Fruit fly (Drosophila melanogaster) whole organism, embryonic: Measurements from ENCODE around the gene Nxf3.

ENCODE experiments used
- Atf3 ChIP-seq: fragments of 200-800 bp; sonication (Bioruptor generic); optimal IDR thresholded peaks from 3 replicates; lab custom pipeline; 2016; ENCODE audit warnings: missing biosample characterization, missing genetic modification characterization
- B-H1 ChIP-seq: fragments of 200-800 bp; sonication (Bioruptor generic); IDR thresholded peaks from 3 replicates; pipeline ENCODE4 v1.3.6; 2022; ENCODE audit warnings: missing biosample characterization, missing genetic modification characterization
- B-H2 ChIP-seq: fragments of 200-800 bp; sonication (Bioruptor generic); optimal IDR thresholded peaks from 2 replicates; lab custom pipeline; 2018; ENCODE audit warnings: missing biosample characterization, mild to moderate bottlenecking, missing genetic modification characterization
- CG10321 ChIP-seq: fragments of 200-800 bp; sonication (Bioruptor generic); IDR thresholded peaks from 2 replicates; pipeline ENCODE4 v1.3.6; 2022; ENCODE audit warnings: missing biosample characterization, missing genetic modification characterization
- CG12219 ChIP-seq: fragments of 200-800 bp; sonication (Bioruptor generic); optimal IDR thresholded peaks from 3 replicates; lab custom pipeline; 2018; ENCODE audit warnings: missing biosample characterization, mild to moderate bottlenecking, missing genetic modification characterization
- CG1233 ChIP-seq: fragments of 200-800 bp; sonication (Bioruptor generic); optimal IDR thresholded peaks from 4 replicates; lab custom pipeline; 2018; ENCODE audit warnings: missing biosample characterization, mild to moderate bottlenecking, missing genetic modification characterization
- CG13287 ChIP-seq: fragments of 200-800 bp; sonication (Bioruptor generic); IDR thresholded peaks from 2 replicates; pipeline ENCODE4 v1.3.6; 2022; ENCODE audit warnings: missing biosample characterization, missing genetic modification characterization; ENCODE audit not compliant: partially characterized antibody
- CG13775 ChIP-seq: fragments of 200-800 bp; sonication (Bioruptor generic); optimal IDR thresholded peaks from 3 replicates; lab custom pipeline; 2017; ENCODE audit warnings: missing biosample characterization, mild to moderate bottlenecking, missing genetic modification characterization
- CG18476 ChIP-seq: fragments of 200-800 bp; sonication (Bioruptor generic); optimal IDR thresholded peaks from 2 replicates; lab custom pipeline; 2016; ENCODE audit warnings: missing biosample characterization, mild to moderate bottlenecking, missing genetic modification characterization
- CG30403 ChIP-seq: fragments of 200-800 bp; sonication (Bioruptor generic); optimal IDR thresholded peaks from 3 replicates; lab custom pipeline; 2016; ENCODE audit warnings: missing biosample characterization, missing genetic modification characterization
- CG42726 ChIP-seq: fragments of 200-800 bp; sonication (Bioruptor generic); IDR thresholded peaks from 2 replicates; pipeline ENCODE4 v1.3.6; 2022; ENCODE audit warnings: missing biosample characterization, missing genetic modification characterization; ENCODE audit not compliant: partially characterized antibody
- CG4328 ChIP-seq: fragments of 200-800 bp; sonication (Bioruptor generic); optimal IDR thresholded peaks from 3 replicates; lab custom pipeline; 2017; ENCODE audit warnings: missing biosample characterization, missing genetic modification reagents, missing genetic modification characterization
- CG6272 ChIP-seq: fragments of 200-800 bp; sonication (Bioruptor generic); IDR thresholded peaks from 2 replicates; pipeline ENCODE4 v1.3.6; 2022; ENCODE audit warnings: missing biosample characterization, missing genetic modification characterization
- CG7271 ChIP-seq: fragments of 200-800 bp; sonication (Bioruptor generic); optimal IDR thresholded peaks from 2 replicates; lab custom pipeline; 2018; ENCODE audit warnings: missing biosample characterization, mild to moderate bottlenecking, missing genetic modification characterization, moderate library complexity
- CG7556 ChIP-seq: fragments of 200-800 bp; sonication (Bioruptor generic); optimal IDR thresholded peaks from 2 replicates; lab custom pipeline; 2017; ENCODE audit warnings: missing biosample characterization, mild to moderate bottlenecking, missing genetic modification characterization
- CG7963 ChIP-seq: fragments of 200-800 bp; sonication (Bioruptor generic); IDR thresholded peaks from 3 replicates; pipeline ENCODE4 v1.3.6; 2022; ENCODE audit warnings: missing biosample characterization, missing genetic modification characterization; ENCODE audit not compliant: partially characterized antibody
- CG8290 ChIP-seq, 3 experiments: fragments of 200-800 bp; sonication (Bioruptor generic); optimal IDR thresholded peaks; 2 replicates each; lab custom pipeline; 2016 to 2019; ENCODE audit warnings: missing biosample characterization in 3 of 3, missing genetic modification characterization in 3 of 3, mild to moderate bottlenecking in 2 of 3, moderate library complexity in 1 of 3
- CTCF ChIP-seq: fragments of 200-800 bp; sonication (Bioruptor generic); optimal IDR thresholded peaks from 2 replicates; lab custom pipeline; 2017; ENCODE audit warnings: missing biosample characterization, mild to moderate bottlenecking, missing genetic modification characterization, moderate library complexity
- CkIIα-i1 ChIP-seq: fragments of 200-800 bp; sonication (Bioruptor generic); IDR thresholded peaks from 2 replicates; pipeline ENCODE4 v1.3.6; 2022; ENCODE audit warnings: missing biosample characterization, missing genetic modification characterization
- CoRest ChIP-seq: fragments of 200-800 bp; sonication (Bioruptor generic); optimal IDR thresholded peaks from 3 replicates; lab custom pipeline; 2018; ENCODE audit warnings: missing biosample characterization, mild to moderate bottlenecking, missing genetic modification characterization, moderate library complexity
- Dp ChIP-seq: fragments of 200-800 bp; sonication (Bioruptor generic); optimal IDR thresholded peaks from 2 replicates; lab custom pipeline; 2018; ENCODE audit warnings: missing biosample characterization, mild to moderate bottlenecking, missing genetic modification characterization, moderate library complexity
- HmgZ ChIP-seq: fragments of 200-800 bp; sonication (Bioruptor generic); optimal IDR thresholded peaks from 2 replicates; lab custom pipeline; 2018; ENCODE audit warnings: missing biosample characterization, mild to moderate bottlenecking, missing genetic modification characterization
- Hr3 ChIP-seq: fragments of 200-800 bp; sonication (Bioruptor generic); optimal IDR thresholded peaks from 3 replicates; lab custom pipeline; 2016; ENCODE audit warnings: missing biosample characterization, missing genetic modification characterization
- Hr39 ChIP-seq: fragments of >200 bp; optimal IDR thresholded peaks from 2 replicates; lab custom pipeline; 2017
- Lpt ChIP-seq: fragments of >200 bp; optimal IDR thresholded peaks from 2 replicates; lab custom pipeline; 2018; ENCODE audit warnings: missing biosample characterization, missing genetic modification characterization
- MTF-1 ChIP-seq: fragments of 200-800 bp; sonication (Bioruptor generic); optimal IDR thresholded peaks from 2 replicates; lab custom pipeline; 2018; ENCODE audit warnings: missing biosample characterization, mild to moderate bottlenecking, missing genetic modification characterization, borderline replicate concordance
- Meics ChIP-seq: fragments of 200-800 bp; sonication (Bioruptor generic); optimal IDR thresholded peaks from 2 replicates; lab custom pipeline; 2017; ENCODE audit warnings: missing biosample characterization, mild to moderate bottlenecking, missing genetic modification characterization
- Myb ChIP-seq: fragments of 200-800 bp; sonication (Bioruptor generic); optimal IDR thresholded peaks from 2 replicates; lab custom pipeline; 2016; ENCODE audit warnings: missing biosample characterization, missing genetic modification characterization
- Optix ChIP-seq: fragments of 200-800 bp; sonication (Bioruptor generic); IDR thresholded peaks from 3 replicates; pipeline ENCODE4 v1.3.6; 2022; ENCODE audit warnings: missing biosample characterization, missing genetic modification characterization
- Pdp1 ChIP-seq, 2 experiments: fragments of 200-800 bp; sonication (Bioruptor generic); optimal IDR thresholded peaks; 3 replicates each; lab custom pipeline; 2016; ENCODE audit warnings: missing biosample characterization in 2 of 2, missing genetic modification characterization in 2 of 2, mild to moderate bottlenecking in 1 of 2, moderate library complexity in 1 of 2
- Sry-δ ChIP-seq: fragments of 200-800 bp; sonication (Bioruptor generic); optimal IDR thresholded peaks from 2 replicates; lab custom pipeline; 2016; ENCODE audit warnings: missing biosample characterization, missing genetic modification characterization
- Tbp ChIP-seq: fragments of >200 bp; optimal IDR thresholded peaks from 2 replicates; lab custom pipeline; 2018; ENCODE audit warnings: missing biosample characterization, missing genetic modification characterization
- bsh ChIP-seq, 2 experiments: fragments of 200-800 bp; sonication (Bioruptor generic); optimal IDR thresholded peaks; 2 replicates each; lab custom pipeline; 2017 to 2018; ENCODE audit warnings: mild to moderate bottlenecking in 2 of 2, missing biosample characterization in 2 of 2, missing genetic modification characterization in 2 of 2, moderate library complexity in 1 of 2
- chinmo ChIP-seq: fragments of 200-800 bp; sonication (Bioruptor generic); IDR thresholded peaks from 4 replicates; pipeline ENCODE4 v1.3.6; 2022; ENCODE audit warnings: missing biosample characterization, missing genetic modification characterization; ENCODE audit not compliant: partially characterized antibody
- gce ChIP-seq: fragments of 200-800 bp; sonication (Bioruptor generic); IDR thresholded peaks from 3 replicates; pipeline ENCODE4 v1.3.6; 2022; ENCODE audit warnings: missing biosample characterization, missing genetic modification characterization
- grn ChIP-seq: fragments of 200-800 bp; sonication (Bioruptor generic); optimal IDR thresholded peaks from 3 replicates; lab custom pipeline; 2017; ENCODE audit warnings: missing biosample characterization, missing genetic modification characterization
- hbn ChIP-seq: fragments of 200-800 bp; sonication (Bioruptor generic); IDR thresholded peaks from 2 replicates; pipeline ENCODE4 v1.3.6; 2022; ENCODE audit warnings: missing biosample characterization, missing genetic modification characterization; ENCODE audit not compliant: partially characterized antibody
- luna ChIP-seq: fragments of 200-800 bp; sonication (Bioruptor generic); optimal IDR thresholded peaks from 2 replicates; lab custom pipeline; 2016; ENCODE audit warnings: missing biosample characterization, missing genetic modification characterization
- maf-S ChIP-seq: fragments of 200-800 bp; sonication (Bioruptor generic); optimal IDR thresholded peaks from 2 replicates; lab custom pipeline; 2016; ENCODE audit warnings: missing biosample characterization, missing genetic modification characterization
- mirr ChIP-seq: fragments of 200-800 bp; sonication (Bioruptor generic); optimal IDR thresholded peaks from 3 replicates; lab custom pipeline; 2018; ENCODE audit warnings: missing biosample characterization, mild to moderate bottlenecking, missing genetic modification characterization
- mld ChIP-seq: fragments of 200-800 bp; sonication (Bioruptor generic); IDR thresholded peaks from 3 replicates; pipeline ENCODE4 v1.3.6; 2022; ENCODE audit warnings: missing biosample characterization, missing genetic modification characterization; ENCODE audit not compliant: partially characterized antibody
- nerfin-1 ChIP-seq: fragments of 200-800 bp; sonication (Bioruptor generic); optimal IDR thresholded peaks from 3 replicates; lab custom pipeline; 2019; ENCODE audit warnings: missing biosample characterization, mild to moderate bottlenecking, missing genetic modification characterization, moderate library complexity
- nom ChIP-seq: fragments of 200-800 bp; sonication (Bioruptor generic); optimal IDR thresholded peaks from 2 replicates; lab custom pipeline; 2017; ENCODE audit warnings: missing biosample characterization, missing genetic modification characterization, mild to moderate bottlenecking, moderate library complexity, missing genetic modification reagents
- pfk ChIP-seq: fragments of 200-800 bp; sonication (Bioruptor generic); optimal IDR thresholded peaks from 2 replicates; lab custom pipeline; 2018; ENCODE audit warnings: missing biosample characterization, mild to moderate bottlenecking, missing genetic modification characterization, moderate library complexity
- sna ChIP-seq: fragments of 200-800 bp; sonication (Bioruptor generic); IDR thresholded peaks from 2 replicates; pipeline ENCODE4 v1.3.6; 2022; ENCODE audit warnings: missing biosample characterization, missing genetic modification characterization; ENCODE audit not compliant: partially characterized antibody
- sqz ChIP-seq: fragments of 200-800 bp; sonication (Bioruptor generic); optimal IDR thresholded peaks from 3 replicates; lab custom pipeline; 2018; ENCODE audit warnings: missing biosample characterization, mild to moderate bottlenecking, missing genetic modification characterization
- vfl ChIP-seq: fragments of 200-800 bp; sonication (Bioruptor generic); optimal IDR thresholded peaks from 2 replicates; lab custom pipeline; 2016; ENCODE audit warnings: missing biosample characterization, missing genetic modification characterization
- zfh2 ChIP-seq: fragments of 200-800 bp; sonication (Bioruptor generic); optimal IDR thresholded peaks from 2 replicates; lab custom pipeline; 2016; ENCODE audit warnings: missing biosample characterization, missing genetic modification characterization

Nxf3 gene

dm6 chr3L:13928769-13929594 is 36.0 kb upstream of the Nxf3 start, which contains the start of the genes CG8833 and DCTN1-p150 (continued):
- TF ChIP-seq CG13775 (GFP tag; lab: Kevin White, UChicago) (peak; percentile 66), CoRest (tag; lab: Kevin White, UChicago) (peak; percentile 71), CG7271 (tag; lab: Kevin White, UChicago) (no peak), mld (GFP tag; lab: Robert Waterston, UW) (no peak), CG13287 (GFP tag; lab: Robert Waterston, UW) (peak; percentile 57), Myb (GFP tag; lab: Kevin White, UChicago) (no peak), B-H1 (no peak; the same call in 2 of the 3 replicates), sna (GFP tag; lab: Robert Waterston, UW) (no peak), CG12219 (GFP tag; lab: Kevin White, UChicago) (no peak), CkIIα-i1 (GFP tag; lab: Robert Waterston, UW) (no peak), B-H2 (GFP tag; lab: Kevin White, UChicago) (peak; percentile 9), Dp (GFP tag; lab: Kevin White, UChicago) (no peak), CG4328 (no peak), nerfin-1 (tag; lab: Kevin White, UChicago) (no peak), Atf3 (no peak), CG7963 (GFP tag; lab: Robert Waterston, UW) (no peak), Hr3 (GFP tag; lab: Kevin White, UChicago) (peak; percentile 47), Pdp1 (GFP tag; optimal IDR thresholded peaks at IDR 0.05; lab: Kevin White, UChicago) (peak in 1 of 2 experiments; percentile 42), luna (GFP tag; lab: Kevin White, UChicago) (no peak), CG18476 (no peak), Hr39 (lab: Kevin White, UChicago) (no peak), Tbp (GFP tag; lab: Kevin White, UChicago) (no peak), CG10321 (GFP tag; lab: Robert Waterston, UW) (no peak), HmgZ (tag; lab: Kevin White, UChicago) (peak; percentile 27), bsh (GFP tag; optimal IDR thresholded peaks at IDR 0.05; lab: Kevin White, UChicago) (peak in 1 of 2 experiments; percentile 2), grn (GFP tag; lab: Kevin White, UChicago) (no peak), CG30403 (GFP tag; lab: Kevin White, UChicago) (peak; percentile 59), nom (no peak), Lpt (GFP tag; lab: Kevin White, UChicago) (no peak), CG1233 (no peak), mirr (GFP tag; lab: Kevin White, UChicago) (no peak), sqz (GFP tag; lab: Kevin White, UChicago) (no peak), Optix (GFP tag; lab: Robert Waterston, UW) (no peak), gce (GFP tag; lab: Robert Waterston, UW) (0 out of 3 replicates have a peak, but pooled peaks have one; percentile 24), zfh2 (peak; percentile 56), CG42726 (GFP tag; lab: Robert Waterston, UW) (no peak), pfk (GFP tag; lab: Kevin White, UChicago) (no peak), chinmo (GFP tag; lab: Robert Waterston, UW) (no peak), Meics (peak; percentile 40), hbn (GFP tag; lab: Robert Waterston, UW) (peak; percentile 22; the same call in 1 of the 2 replicates), Sry-δ (GFP tag; lab: Kevin White, UChicago) (peak; percentile 81), CTCF (no peak), CG6272 (peak; percentile 38; the same call in 1 of the 2 replicates), CG8290 (GFP tag; optimal IDR thresholded peaks at IDR 0.05; lab: Kevin White, UChicago) (peak; percentile 33), CG8290 (tag; optimal IDR thresholded peaks at IDR 0.05; lab: Kevin White, UChicago) (no peak), maf-S (GFP tag; lab: Kevin White, UChicago) (no peak), CG7556 (peak; percentile 20), MTF-1 (GFP tag; lab: Kevin White, UChicago) (no peak), vfl (GFP tag; lab: Kevin White, UChicago) (no peak)
